Worm (Caenorhabditis elegans) whole organism, L2 larva: ENCODE results near the gene C16C8.11.

Experiments used
- F13H6.1 ChIP-seq: sonication (generic microtip); optimal IDR thresholded peaks from 2 replicates; lab custom pipeline; 2016; ENCODE audit warnings: missing genetic modification characterization, missing compliant biosample characterization
- ZK546.5 ChIP-seq: sonication (generic microtip); optimal IDR thresholded peaks from 2 replicates; lab custom pipeline; 2017; ENCODE audit warnings: missing biosample characterization, missing genetic modification characterization
- blmp-1 ChIP-seq: sonication (generic microtip); optimal IDR thresholded peaks from 2 replicates; lab custom pipeline; 2017; ENCODE audit warnings: missing genetic modification characterization, mild to moderate bottlenecking, missing compliant biosample characterization, antibody characterized with exemption, moderate library complexity; ENCODE audit not compliant: insufficient read depth
- nhr-10 ChIP-seq: sonication (generic microtip); optimal IDR thresholded peaks from 2 replicates; lab custom pipeline; 2017; ENCODE audit warnings: missing biosample characterization, missing genetic modification characterization
- nhr-237 ChIP-seq: fragments of 150-350 bp; optimal IDR thresholded peaks from 2 replicates; lab custom pipeline; 2014; ENCODE audit warnings: missing biosample characterization, missing genetic modification characterization
- nhr-77 ChIP-seq: fragments of 150-350 bp; optimal IDR thresholded peaks from 2 replicates; lab custom pipeline; 2014; ENCODE audit warnings: missing biosample characterization, missing genetic modification characterization
- snpc-4 ChIP-seq: fragments of 150-350 bp; optimal IDR thresholded peaks from 2 replicates; lab custom pipeline; 2014; ENCODE audit warnings: missing biosample characterization, missing genetic modification characterization
- unc-39 ChIP-seq: fragments of 150-350 bp; optimal IDR thresholded peaks from 2 replicates; lab custom pipeline; 2014; ENCODE audit warnings: missing biosample characterization, missing genetic modification characterization
- unc-62 ChIP-seq: fragments of 150-350 bp; optimal IDR thresholded peaks from 2 replicates; lab custom pipeline; 2014; ENCODE audit warnings: missing biosample characterization, missing genetic modification reagents, missing genetic modification characterization

ce11 chrII:3463097-3463496 is 9.6 kb downstream of the C16C8.11 start, which contains the start of gene C16C8.9:
- no peak for TF ChIP-seq nhr-77
- no peak for TF ChIP-seq unc-62 (GFP tag; lab: Kevin White, UChicago)
- no peak for TF ChIP-seq nhr-10 (tag; lab: Kevin White, UChicago)
- TF ChIP-seq nhr-237 (tag; lab: Kevin White, UChicago), result no peak
- no peak for TF ChIP-seq blmp-1 (tag; lab: Kevin White, UChicago)
- TF ChIP-seq unc-39 (tag; lab: Kevin White, UChicago), result no peak
- TF ChIP-seq snpc-4, result no peak
- no peak for TF ChIP-seq F13H6.1
- TF ChIP-seq ZK546.5 (tag; lab: Kevin White, UChicago), result no peak
